Worm (Caenorhabditis elegans) whole organism, mixed stage, embryonic: ENCODE data around the gene srh-286.

Experiments used
- ceh-43 ChIP-seq: fragments of 200-800 bp; sonication (Bioruptor generic); optimal IDR thresholded peaks from 2 replicates; lab custom pipeline; 2018; ENCODE audit warnings: mild to moderate bottlenecking, missing genetic modification characterization, moderate library complexity, missing compliant biosample characterization
- lsy-2 ChIP-seq: fragments of 150-350 bp; optimal IDR thresholded peaks from 2 replicates; lab custom pipeline; 2014; ENCODE audit warnings: missing biosample characterization, missing genetic modification characterization
- ztf-11 ChIP-seq: fragments of 150-350 bp; optimal IDR thresholded peaks from 2 replicates; lab custom pipeline; 2014; ENCODE audit warnings: missing biosample characterization, missing genetic modification characterization

DNA sequence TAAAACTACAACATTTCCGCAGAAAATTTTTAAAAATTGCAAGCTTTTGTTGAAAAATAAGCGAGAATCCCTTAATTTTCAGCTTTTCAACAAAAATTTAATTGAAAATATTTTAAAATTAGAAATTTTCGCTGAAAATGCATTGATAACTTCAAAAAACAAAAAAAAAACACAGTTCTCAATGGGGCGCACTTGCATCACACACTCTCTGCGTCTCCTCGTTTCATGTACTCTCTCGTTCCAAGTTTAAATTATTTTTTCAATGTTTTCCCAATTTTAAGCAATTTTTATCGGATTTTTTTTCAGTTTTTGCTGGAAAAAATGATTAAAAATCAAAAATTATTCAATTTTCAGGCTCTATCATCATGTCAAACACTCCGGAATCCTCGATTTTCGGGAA lies 27.0 kb upstream of the srh-286 start, which contains the start of gene phf-14:
- TF ChIP-seq lsy-2 (tag; lab: Kevin White, UChicago) = no peak
- no peak for TF ChIP-seq ztf-11 (tag; lab: Kevin White, UChicago)
- TF ChIP-seq ceh-43 = no peak
